Worm (Caenorhabditis elegans) whole organism, L4 larva: Measurements from ENCODE around the gene ZK666.1.
"Not testable (repeated sequence)": the region's sequence is repeated elsewhere in the genome, so short reads cannot be mapped to it uniquely, and the experiment has no call there.

Source experiments
- Y48G9A.11 ChIP-seq: fragments of 200-800 bp; sonication (Bioruptor generic); IDR thresholded peaks from 2 replicates; pipeline ENCODE4 v1.3.6; 2022; ENCODE audit warnings: missing genetic modification reagents, missing genetic modification characterization, missing compliant biosample characterization
- ces-1 ChIP-seq: fragments of 150-350 bp; sonication (generic microtip); optimal IDR thresholded peaks from 4 replicates; lab custom pipeline; 2014; ENCODE audit warnings: missing biosample characterization, missing genetic modification reagents, missing genetic modification characterization
- cey-2 ChIP-seq: sonication (generic microtip); optimal IDR thresholded peaks from 3 replicates; lab custom pipeline; 2017; ENCODE audit warnings: missing genetic modification characterization, mild to moderate bottlenecking, missing compliant biosample characterization, antibody characterized with exemption, borderline replicate concordance; ENCODE audit not compliant: insufficient read depth
- daf-8 ChIP-seq: fragments of 200-800 bp; sonication (Bioruptor generic); IDR thresholded peaks from 2 replicates; pipeline ENCODE4 v1.3.6; 2022; ENCODE audit warnings: missing genetic modification characterization, missing compliant biosample characterization
- egl-27 ChIP-seq: sonication (generic microtip); optimal IDR thresholded peaks from 3 replicates; lab custom pipeline; 2017; ENCODE audit warnings: missing biosample characterization, missing genetic modification reagents, missing genetic modification characterization
- lim-7 ChIP-seq: fragments of 200-800 bp; sonication (Bioruptor generic); IDR thresholded peaks from 2 replicates; pipeline ENCODE4 v1.3.6; 2022; ENCODE audit warnings: missing genetic modification characterization, missing compliant biosample characterization
- lin-1 ChIP-seq: fragments of 200-800 bp; sonication (Bioruptor generic); IDR thresholded peaks from 2 replicates; pipeline ENCODE4 v1.3.6; 2022; ENCODE audit warnings: missing genetic modification reagents, missing genetic modification characterization, missing compliant biosample characterization
- lin-15B ChIP-seq: fragments of 150-350 bp; sonication (generic microtip); optimal IDR thresholded peaks from 3 replicates; lab custom pipeline; 2014; ENCODE audit warnings: missing biosample characterization, missing genetic modification characterization
- lsy-2 ChIP-seq, 2 experiments: fragments of 150-350 bp in 1 of 2; sonication (generic microtip) in 1 of 2; optimal IDR thresholded peaks; 2 replicates each; lab custom pipeline; 2014 to 2017; ENCODE audit warnings: missing biosample characterization in 2 of 2, missing genetic modification characterization in 2 of 2
- nhr-237 ChIP-seq: sonication (generic microtip); optimal IDR thresholded peaks from 2 replicates; lab custom pipeline; 2017; ENCODE audit warnings: missing biosample characterization, missing genetic modification characterization
- nhr-28 ChIP-seq: fragments of 150-350 bp; optimal IDR thresholded peaks from 2 replicates; lab custom pipeline; 2014; ENCODE audit warnings: missing biosample characterization, missing genetic modification characterization
- set-16 ChIP-seq: fragments of 200-800 bp; sonication (Bioruptor generic); IDR thresholded peaks from 2 replicates; pipeline ENCODE4 v1.3.6; 2022; ENCODE audit warnings: missing genetic modification reagents, missing genetic modification characterization, missing compliant biosample characterization
- snpc-4 ChIP-seq: fragments of 150-350 bp; optimal IDR thresholded peaks from 2 replicates; lab custom pipeline; 2014; ENCODE audit warnings: missing biosample characterization, missing genetic modification characterization
- unc-62 ChIP-seq, 3 experiments: fragments of 150-350 bp in 1 of 3; sonication (generic microtip); optimal IDR thresholded peaks in 2 of 3; peaks in 1 of 3; 1 replicate in 1 of 3; 2 replicates in 2 of 3; lab custom pipeline; 2014 to 2017; ENCODE audit warnings: missing biosample characterization in 3 of 3, missing genetic modification characterization in 3 of 3, missing genetic modification reagents in 3 of 3, missing genotype in 1 of 3

ce11 chrII:10493034-10493433 lies 21.9 kb upstream of the ZK666.1 start, which contains the start of gene ZK666.8:
- not testable (repeated sequence) for TF ChIP-seq unc-62 (GFP tag; optimal IDR thresholded peaks at IDR 0.05 in 1 of 2; lab: Kevin White, UChicago); unc-62 (tag; optimal IDR thresholded peaks at IDR 0.05; lab: Kevin White, UChicago); lim-7 (GFP tag; lab: Robert Waterston, UW); cey-2 (tag; lab: Kevin White, UChicago); Y48G9A.11; lsy-2 (tag; optimal IDR thresholded peaks at IDR 0.05; lab: Kevin White, UChicago); egl-27 (tag; lab: Kevin White, UChicago); lin-15B (tag; lab: Kevin White, UChicago); nhr-28 (tag; lab: Kevin White, UChicago); lin-1; ces-1 (GFP tag; lab: Kevin White, UChicago); nhr-237 (tag; lab: Kevin White, UChicago); set-16 (GFP tag; lab: Robert Waterston, UW); snpc-4 (tag; lab: Kevin White, UChicago); daf-8
